Fruit fly (Drosophila melanogaster): ENCODE measurements around the gene Lsd-2.

Lsd-2 gene

dm6 chrX:15076038-15076575 lies at the start of gene Lsd-2 (continued):
- no peak for TF ChIP-seq CG31224 (GFP tag; IDR thresholded peaks at IDR 0.05)
- TF ChIP-seq eve (GFP tag; optimal IDR thresholded peaks at IDR 0.05) = no peak
- TF ChIP-seq CG6689 (GFP tag; IDR thresholded peaks at IDR 0.05) = no peak
- TF ChIP-seq CG16779 (GFP tag; IDR thresholded peaks at IDR 0.05) = no peak
- no peak for TF ChIP-seq yki (optimal IDR thresholded peaks at IDR 0.05)
- no peak for TF ChIP-seq schlank (tag; optimal IDR thresholded peaks at IDR 0.05)
- no peak for TF ChIP-seq phol (tag; optimal IDR thresholded peaks at IDR 0.05)
- TF ChIP-seq H2.0 (GFP tag; IDR thresholded peaks at IDR 0.05) = no peak
- no peak for TF ChIP-seq Stat92E (GFP tag; optimal IDR thresholded peaks at IDR 0.05)
- no peak for TF ChIP-seq gsb-n (tag; optimal IDR thresholded peaks at IDR 0.05)
- no peak; the same call in 1 of the 2 replicates for TF ChIP-seq onecut (GFP tag; IDR thresholded peaks at IDR 0.05)
- no peak for TF ChIP-seq sd (tag; optimal IDR thresholded peaks at IDR 0.05)
- peak; percentile 12; the same call in 1 of the 2 replicates for TF ChIP-seq Xrp1 (GFP tag; IDR thresholded peaks at IDR 0.05)
- TF ChIP-seq pan (optimal IDR thresholded peaks at IDR 0.05) = no peak
- peak in 1 of 2 experiments; percentile 46 for TF ChIP-seq pan (GFP tag; optimal IDR thresholded peaks at IDR 0.05 in 1 of 2, IDR thresholded peaks at IDR 0.05 in 1 of 2)
- no peak for TF ChIP-seq nmo (GFP tag; optimal IDR thresholded peaks at IDR 0.05)
- 0 out of 3 replicates have a peak, but pooled peaks have one; percentile 22 for TF ChIP-seq CG34224 (GFP tag; IDR thresholded peaks at IDR 0.05; ENCODE audit: partially characterized antibody)
- TF ChIP-seq CG6272 (GFP tag; IDR thresholded peaks at IDR 0.05) = no peak
- no peak for TF ChIP-seq jing (GFP tag; optimal IDR thresholded peaks at IDR 0.05)
- TF ChIP-seq HmgD (GFP tag; optimal IDR thresholded peaks at IDR 0.05) = peak; percentile 44
- TF ChIP-seq ci (GFP tag; IDR thresholded peaks at IDR 0.05) = peak; percentile 75
- peak; percentile 4 for TF ChIP-seq Abd-B (GFP tag; optimal IDR thresholded peaks at IDR 0.05)
- TF ChIP-seq CG14050 (GFP tag; IDR thresholded peaks at IDR 0.05) = no peak
- no peak for TF ChIP-seq Ravus (GFP tag; IDR thresholded peaks at IDR 0.05)
- TF ChIP-seq psq (GFP tag; optimal IDR thresholded peaks at IDR 0.05) = peak; percentile 51
- no peak for TF ChIP-seq CG13775 (GFP tag; optimal IDR thresholded peaks at IDR 0.05)
- no peak for TF ChIP-seq vnd (GFP tag; IDR thresholded peaks at IDR 0.05; ENCODE audit: partially characterized antibody)
- TF ChIP-seq bigmax (GFP tag; optimal IDR thresholded peaks at IDR 0.05) = no peak
- no peak for TF ChIP-seq danr (GFP tag; IDR thresholded peaks at IDR 0.05)
- no peak for TF ChIP-seq zen2 (GFP tag; IDR thresholded peaks at IDR 0.05; ENCODE audit: partially characterized antibody)
- TF ChIP-seq bcd (GFP tag; optimal IDR thresholded peaks at IDR 0.05) = no peak
- TF ChIP-seq ems (GFP tag; optimal IDR thresholded peaks at IDR 0.05) = peak; percentile 37
- no peak for TF ChIP-seq CG17186 (GFP tag; optimal IDR thresholded peaks at IDR 0.05)
- TF ChIP-seq CG4360 (GFP tag; IDR thresholded peaks at IDR 0.05) = no peak
- TF ChIP-seq CG12155 (GFP tag; optimal IDR thresholded peaks at IDR 0.05) = peak; percentile 81
- no peak for TF ChIP-seq CG8924 (tag; optimal IDR thresholded peaks at IDR 0.05)
- no peak for TF ChIP-seq E2f1 (GFP tag; IDR thresholded peaks at IDR 0.05)
- TF ChIP-seq Vsx1 (GFP tag; optimal IDR thresholded peaks at IDR 0.05) = no peak
- no peak for TF ChIP-seq CG4854 (GFP tag; optimal IDR thresholded peaks at IDR 0.05)
- peak; percentile 44; the same call in 1 of the 2 replicates for TF ChIP-seq Drgx (GFP tag; IDR thresholded peaks at IDR 0.05)
- peak; percentile 38 for TF ChIP-seq CG3281 (GFP tag; optimal IDR thresholded peaks at IDR 0.05)
- TF ChIP-seq CG10959 (GFP tag; IDR thresholded peaks at IDR 0.05) = no peak
- TF ChIP-seq lola (GFP tag; optimal IDR thresholded peaks at IDR 0.05) = peak in 1 of 3 experiments; percentile 31
- TF ChIP-seq Kr (GFP tag; optimal IDR thresholded peaks at IDR 0.05) = no peak
- no peak for TF ChIP-seq CG2202 (tag; optimal IDR thresholded peaks at IDR 0.05)
- peak; percentile 42 for TF ChIP-seq lilli (GFP tag; optimal IDR thresholded peaks at IDR 0.05)
- TF ChIP-seq Dip2 (GFP tag; IDR thresholded peaks at IDR 0.05) = no peak
- TF ChIP-seq luna (GFP tag; optimal IDR thresholded peaks at IDR 0.05) = no peak
- no peak for TF ChIP-seq nerfin-2 (GFP tag; IDR thresholded peaks at IDR 0.05; ENCODE audit: partially characterized antibody)
- no peak for TF ChIP-seq CG4617 (GFP tag; optimal IDR thresholded peaks at IDR 0.05; ENCODE audit: borderline replicate concordance)
- no peak for TF ChIP-seq ab (GFP tag; optimal IDR thresholded peaks at IDR 0.05)
